Worm (Caenorhabditis elegans) whole organism, L3 larva: ENCODE results near the gene H14A12.5.
A peak's percentile ranks its signal among the peaks of the same experiment; 100 is the strongest.

Experiments
- R02D3.7 ChIP-seq: fragments of 150-350 bp; optimal IDR thresholded peaks from 2 replicates; lab custom pipeline; 2014; ENCODE audit warnings: missing biosample characterization, missing genetic modification characterization
- ZK546.5 ChIP-seq: sonication (generic microtip); optimal IDR thresholded peaks from 2 replicates; lab custom pipeline; 2017; ENCODE audit warnings: missing biosample characterization, missing genetic modification characterization
- ama-1 ChIP-seq: fragments of 150-350 bp; optimal IDR thresholded peaks from 2 replicates; lab custom pipeline; 2018
- ceh-28 ChIP-seq: fragments of 150-350 bp; optimal IDR thresholded peaks from 2 replicates; lab custom pipeline; 2014; ENCODE audit warnings: missing biosample characterization, missing genetic modification reagents, missing genetic modification characterization
- daf-12 ChIP-seq: fragments of 150-350 bp; optimal IDR thresholded peaks from 2 replicates; lab custom pipeline; 2014; ENCODE audit warnings: missing biosample characterization, missing genetic modification reagents, missing genetic modification characterization
- egl-5 ChIP-seq: fragments of 150-350 bp; optimal IDR thresholded peaks from 2 replicates; lab custom pipeline; 2017; ENCODE audit warnings: missing biosample characterization, missing genetic modification reagents, missing genetic modification characterization, inconsistent platforms
- elt-1 ChIP-seq: fragments of 150-350 bp; optimal IDR thresholded peaks from 2 replicates; lab custom pipeline; 2014; ENCODE audit warnings: missing biosample characterization, missing genetic modification characterization
- elt-2 ChIP-seq: sonication (generic microtip); optimal IDR thresholded peaks from 2 replicates; lab custom pipeline; 2016; ENCODE audit warnings: missing genetic modification reagents, mild to moderate bottlenecking, missing genetic modification characterization, missing compliant biosample characterization
- elt-3 ChIP-seq, 3 experiments: fragments of 150-350 bp in 1 of 3; sonication (generic microtip) in 2 of 3; optimal IDR thresholded peaks; 2 replicates in 2 of 3; 4 replicates in 1 of 3; lab custom pipeline; 2014 to 2017; ENCODE audit warnings: missing biosample characterization in 3 of 3, missing genetic modification characterization in 3 of 3
- fkh-10 ChIP-seq: sonication (generic microtip); optimal IDR thresholded peaks from 2 replicates; lab custom pipeline; 2017; ENCODE audit warnings: missing biosample characterization, missing genetic modification reagents, missing genetic modification characterization
- fkh-2 ChIP-seq: fragments of 150-350 bp; optimal IDR thresholded peaks from 2 replicates; lab custom pipeline; 2014; ENCODE audit warnings: missing biosample characterization, missing genetic modification reagents, missing genetic modification characterization
- fos-1 ChIP-seq: fragments of 150-350 bp; optimal IDR thresholded peaks from 2 replicates; lab custom pipeline; 2014; ENCODE audit warnings: missing biosample characterization, missing genetic modification characterization
- hmg-11 ChIP-seq: sonication (generic microtip); optimal IDR thresholded peaks from 2 replicates; lab custom pipeline; 2016; ENCODE audit warnings: missing genetic modification characterization, missing compliant biosample characterization
- jun-1 ChIP-seq: fragments of 150-350 bp; optimal IDR thresholded peaks from 2 replicates; lab custom pipeline; 2014; ENCODE audit warnings: missing biosample characterization, missing genetic modification reagents, missing genetic modification characterization
- lin-15B ChIP-seq: fragments of 150-350 bp; optimal IDR thresholded peaks from 2 replicates; lab custom pipeline; 2014; ENCODE audit warnings: missing biosample characterization, missing genetic modification characterization
- mdl-1 ChIP-seq: fragments of 150-350 bp; optimal IDR thresholded peaks from 2 replicates; lab custom pipeline; 2014; ENCODE audit warnings: missing biosample characterization, missing genetic modification characterization
- nfya-1 ChIP-seq: sonication (generic microtip); optimal IDR thresholded peaks from 2 replicates; lab custom pipeline; 2017; ENCODE audit warnings: missing genetic modification characterization, mild to moderate bottlenecking, missing compliant biosample characterization, antibody characterized with exemption, moderate library complexity; ENCODE audit not compliant: insufficient read depth
- nhr-11 ChIP-seq: fragments of 150-350 bp; optimal IDR thresholded peaks from 2 replicates; lab custom pipeline; 2014; ENCODE audit warnings: missing biosample characterization, missing genetic modification characterization
- nhr-237 ChIP-seq: fragments of 150-350 bp; optimal IDR thresholded peaks from 2 replicates; lab custom pipeline; 2014; ENCODE audit warnings: missing biosample characterization, missing genetic modification characterization
- nhr-25 ChIP-seq: sonication (generic microtip); optimal IDR thresholded peaks from 2 replicates; lab custom pipeline; 2017; ENCODE audit warnings: missing biosample characterization, missing genetic modification characterization
- nhr-28 ChIP-seq: fragments of 150-350 bp; optimal IDR thresholded peaks from 2 replicates; lab custom pipeline; 2014; ENCODE audit warnings: missing biosample characterization, missing genetic modification characterization
- nhr-43 ChIP-seq: sonication (generic microtip); optimal IDR thresholded peaks from 2 replicates; lab custom pipeline; 2016; ENCODE audit warnings: mild to moderate bottlenecking, missing genetic modification characterization, missing compliant biosample characterization; ENCODE audit not compliant: poor library complexity, severe bottlenecking
- nhr-77 ChIP-seq: fragments of 150-350 bp; optimal IDR thresholded peaks from 2 replicates; lab custom pipeline; 2014; ENCODE audit warnings: missing biosample characterization, missing genetic modification characterization
- pha-4 ChIP-seq: fragments of 150-350 bp; optimal IDR thresholded peaks from 2 replicates; lab custom pipeline; 2014; ENCODE audit warnings: missing biosample characterization, missing genetic modification reagents, missing genetic modification characterization
- pqm-1 ChIP-seq: fragments of 150-350 bp; optimal IDR thresholded peaks from 2 replicates; lab custom pipeline; 2017; ENCODE audit warnings: missing biosample characterization, missing genetic modification characterization, inconsistent platforms
- sea-2 ChIP-seq: fragments of 150-350 bp; sonication (generic microtip); optimal IDR thresholded peaks from 4 replicates; lab custom pipeline; 2014; ENCODE audit warnings: missing biosample characterization, missing genetic modification reagents, missing genetic modification characterization
- tbx-2 ChIP-seq: sonication (generic microtip); optimal IDR thresholded peaks from 2 replicates; lab custom pipeline; 2016; ENCODE audit warnings: mild to moderate bottlenecking, missing genetic modification characterization, missing compliant biosample characterization
- unc-62 ChIP-seq: fragments of 150-350 bp; sonication (generic microtip); optimal IDR thresholded peaks from 4 replicates; lab custom pipeline; 2014; ENCODE audit warnings: missing biosample characterization, missing genetic modification reagents, missing genetic modification characterization
- zag-1 ChIP-seq: fragments of 150-350 bp; optimal IDR thresholded peaks from 2 replicates; lab custom pipeline; 2014; ENCODE audit warnings: missing biosample characterization, missing genetic modification characterization
- ztf-4 ChIP-seq: fragments of 150-350 bp; optimal IDR thresholded peaks from 2 replicates; lab custom pipeline; 2014; ENCODE audit warnings: missing biosample characterization, missing genetic modification characterization

H14A12.5 gene

ce11 chrIII:7497782-7498266, 28.9 kb upstream of the H14A12.5 start, which contains the start of gene cgh-1:
Gene cgh-1 (minus strand): TSS chrIII:7497832.
- peak; percentile 13 for TF ChIP-seq ama-1 (lab: Kevin White, UChicago)
- no peak for TF ChIP-seq nhr-28

- TF ChIP-seq pqm-1 (tag; lab: Kevin White, UChicago) (no peak), ama-1 (lab: Kevin White, UChicago) (peak; percentile 14), nfya-1 (tag; lab: Kevin White, UChicago) (no peak)
These were observed 26.8 kb upstream of the H14A12.5 start for ce11 chrIII:7495616-7496146.

DNA sequence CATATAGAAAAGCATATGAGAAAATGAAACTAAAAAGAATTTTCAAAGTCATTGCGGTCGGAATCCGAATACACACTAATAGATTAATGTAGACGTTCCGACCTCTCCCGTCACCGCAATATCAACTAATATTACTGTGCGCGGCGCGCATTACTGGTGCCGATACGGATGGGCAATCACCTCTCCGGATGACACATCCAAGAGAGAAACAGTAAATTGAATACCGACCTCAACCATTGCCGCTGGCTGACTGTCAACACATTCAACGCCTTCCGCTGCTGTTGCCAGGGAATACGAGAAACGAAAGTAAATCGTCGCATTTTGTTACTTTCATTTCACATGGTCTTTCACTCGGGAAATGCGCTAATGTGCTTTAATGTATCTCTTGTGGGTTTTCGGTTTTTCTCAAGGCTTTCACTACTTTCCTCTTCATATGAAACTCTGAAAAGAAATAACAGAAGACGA, 26.0 kb upstream of the H14A12.5 start:
- TF ChIP-seq egl-5 (tag; lab: Kevin White, UChicago) (peak; percentile 23), fkh-10 (GFP tag; lab: Kevin White, UChicago) (no peak), ama-1 (lab: Kevin White, UChicago) (peak; percentile 72), nhr-43 (tag; lab: Kevin White, UChicago) (peak; percentile 43)

DNA sequence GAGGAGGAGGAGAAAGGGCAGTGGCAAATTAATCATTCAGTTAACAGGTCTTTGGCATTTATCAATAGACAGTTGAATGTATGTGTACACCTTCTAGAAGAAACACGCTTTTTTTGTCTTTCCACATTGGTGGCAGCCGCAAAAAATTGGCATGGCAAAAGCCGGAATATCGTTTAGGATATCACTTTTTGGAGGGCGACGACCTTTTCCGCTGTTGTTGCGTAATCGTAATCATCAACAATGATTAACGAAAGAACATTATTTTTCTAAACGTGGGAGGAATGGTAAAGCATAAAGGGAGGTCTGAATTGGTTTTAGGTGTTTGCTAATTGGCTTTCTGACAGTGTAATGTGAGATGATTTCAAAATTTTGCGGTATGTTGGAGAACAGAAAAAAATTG, 23.1 kb upstream of the H14A12.5 start:
- TF ChIP-seq nhr-43 (tag; lab: Kevin White, UChicago) (peak; percentile 66), nfya-1 (tag; lab: Kevin White, UChicago) (peak; percentile 9), ztf-4 (tag; lab: Kevin White, UChicago) (no peak), R02D3.7 (no peak), elt-2 (no peak), nhr-25 (tag; lab: Kevin White, UChicago) (peak; percentile 74), nhr-237 (tag; lab: Kevin White, UChicago) (no peak)

ce11 chrIII:7490061-7490460, 21.2 kb upstream of the H14A12.5 start:
- TF ChIP-seq nhr-43 (tag; lab: Kevin White, UChicago) (peak; percentile 32), hmg-11 (tag; lab: Kevin White, UChicago) (no peak), nhr-25 (tag; lab: Kevin White, UChicago) (peak; percentile 20), ZK546.5 (tag; lab: Kevin White, UChicago) (no peak), nfya-1 (tag; lab: Kevin White, UChicago) (peak; percentile 6), elt-3 (tag; optimal IDR thresholded peaks at IDR 0.05; lab: Kevin White, UChicago) (peak in 2 of 3 experiments; percentile 13 to 44), sea-2 (GFP tag; lab: Kevin White, UChicago) (no peak)

ce11 chrIII:7489055-7489534, 20.2 kb upstream of the H14A12.5 start, which contains the start of gene mup-4:
Gene mup-4 (minus strand): TSS chrIII:7489105.
- TF ChIP-seq nfya-1 (tag; lab: Kevin White, UChicago), result peak; percentile 50
- peak; percentile 11 for TF ChIP-seq nhr-25 (tag; lab: Kevin White, UChicago)
- no peak for TF ChIP-seq fkh-10 (GFP tag; lab: Kevin White, UChicago)

DNA sequence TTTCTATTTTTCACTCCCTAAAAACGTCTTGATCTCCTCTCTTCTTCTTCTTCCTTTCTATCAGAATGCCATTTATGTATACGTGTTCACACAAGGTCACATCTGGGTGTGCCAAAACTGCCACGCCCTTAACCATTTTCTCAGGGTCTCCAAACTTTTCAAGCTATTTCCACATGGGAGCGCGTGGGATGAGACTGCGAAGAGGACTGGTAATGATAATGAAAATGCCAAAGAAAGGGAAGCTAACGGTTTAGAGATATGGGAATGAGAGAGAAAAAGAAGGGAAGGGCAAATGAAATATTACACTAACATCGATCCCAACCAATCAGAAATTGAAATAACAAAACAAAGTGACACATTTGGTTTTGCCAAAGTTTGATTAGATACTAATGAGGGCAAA, 19.4 kb upstream of the H14A12.5 start:
- TF ChIP-seq nhr-25 (tag; lab: Kevin White, UChicago), result peak; percentile 83
- peak; percentile 3 for TF ChIP-seq nhr-43 (tag; lab: Kevin White, UChicago)
- peak; percentile 33 for TF ChIP-seq nfya-1 (tag; lab: Kevin White, UChicago)
- TF ChIP-seq elt-3 (tag; optimal IDR thresholded peaks at IDR 0.05; lab: Kevin White, UChicago), result peak in 2 of 3 experiments; percentile 30 to 90
- no peak for TF ChIP-seq ceh-28 (tag; lab: Kevin White, UChicago)
- peak; percentile 17 for TF ChIP-seq mdl-1 (tag; lab: Kevin White, UChicago)
- no peak for TF ChIP-seq egl-5 (tag; lab: Kevin White, UChicago)
- TF ChIP-seq hmg-11 (tag; lab: Kevin White, UChicago), result no peak

DNA sequence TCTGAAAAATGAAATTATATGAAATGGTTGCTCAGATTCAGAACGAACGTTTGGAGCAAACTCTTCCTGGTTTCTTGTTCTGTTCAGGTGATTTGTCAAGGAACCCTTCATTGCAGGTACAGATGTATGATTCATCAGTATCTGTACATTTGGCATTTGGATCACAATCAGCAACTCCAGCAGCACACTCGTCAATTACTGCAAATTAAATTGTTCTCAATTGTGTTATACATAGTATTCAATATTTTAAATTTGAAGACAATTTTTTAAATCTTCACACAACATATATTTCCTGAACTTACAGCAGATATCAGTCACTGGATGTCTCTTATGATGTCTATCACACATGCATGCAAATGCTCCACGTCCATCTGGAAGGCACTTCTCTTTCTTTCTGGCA, 15.9 kb upstream of the H14A12.5 start:
- TF ChIP-seq tbx-2 (tag; lab: Kevin White, UChicago), result no peak
- TF ChIP-seq nhr-25 (tag; lab: Kevin White, UChicago), result no peak
- no peak for TF ChIP-seq zag-1 (tag; lab: Kevin White, UChicago)
- TF ChIP-seq R02D3.7, result no peak
- no peak for TF ChIP-seq nhr-28
- TF ChIP-seq pha-4 (tag; lab: Kevin White, UChicago), result no peak
- TF ChIP-seq elt-1 (tag; lab: Kevin White, UChicago), result no peak
- TF ChIP-seq daf-12 (tag; lab: Kevin White, UChicago), result no peak
- TF ChIP-seq nhr-77 (tag; lab: Kevin White, UChicago), result no peak
- TF ChIP-seq jun-1 (tag; lab: Kevin White, UChicago), result no peak
- no peak for TF ChIP-seq sea-2 (GFP tag; lab: Kevin White, UChicago)
- no peak for TF ChIP-seq lin-15B (tag; lab: Kevin White, UChicago)
- TF ChIP-seq fos-1 (tag; lab: Kevin White, UChicago), result no peak
- TF ChIP-seq nhr-11, result no peak
- no peak for TF ChIP-seq unc-62 (GFP tag; lab: Kevin White, UChicago)
- no peak for TF ChIP-seq fkh-2 (tag; lab: Kevin White, UChicago)
